Fruit fly (Drosophila melanogaster): ENCODE data around the gene RpL27.
A peak's percentile ranks its signal among the peaks of the same experiment; 100 is the strongest.

The RpL27 gene

dm6 chr3R:25640463-25640862 lies 44.4 kb downstream of the RpL27 start (continued):
- TF ChIP-seq Fer2 (tag; optimal IDR thresholded peaks at IDR 0.05) (no peak), CG18619 (GFP tag; optimal IDR thresholded peaks at IDR 0.05) (peak; percentile 33), CG7357 (GFP tag; IDR thresholded peaks at IDR 0.05) (peak; percentile 52; the same call in 2 of the 3 replicates), CTCF (GFP tag; optimal IDR thresholded peaks at IDR 0.05) (no peak), sug (tag; optimal IDR thresholded peaks at IDR 0.05) (no peak), CG30020 (tag; optimal IDR thresholded peaks at IDR 0.05) (no peak), CoRest (tag; optimal IDR thresholded peaks at IDR 0.05) (peak; percentile 52), CG4707 (GFP tag; optimal IDR thresholded peaks at IDR 0.05) (no peak), CG10147 (GFP tag; optimal IDR thresholded peaks at IDR 0.05) (no peak), Opbp (GFP tag; IDR thresholded peaks at IDR 0.05; ENCODE audit: partially characterized antibody) (no peak), trem (tag; optimal IDR thresholded peaks at IDR 0.05) (peak; percentile 52), bowl (GFP tag; IDR thresholded peaks at IDR 0.05) (no peak), CG3281 (GFP tag; optimal IDR thresholded peaks at IDR 0.05) (peak; percentile 14), croc (GFP tag; conservative IDR thresholded peaks at IDR 0.05) (0 out of 3 replicates have a peak, but pooled peaks have one; percentile 33), Sry-δ (GFP tag; optimal IDR thresholded peaks at IDR 0.05) (no peak), CG13775 (GFP tag; optimal IDR thresholded peaks at IDR 0.05) (peak; percentile 43), CG11093 (GFP tag; IDR thresholded peaks at IDR 0.05) (peak; percentile 43; the same call in 1 of the 3 replicates), oc (tag; optimal IDR thresholded peaks at IDR 0.05) (no peak), cas (GFP tag; IDR thresholded peaks at IDR 0.05) (no peak), pan (optimal IDR thresholded peaks at IDR 0.05) (no peak), pan (GFP tag; optimal IDR thresholded peaks at IDR 0.05 in 1 of 2, IDR thresholded peaks at IDR 0.05 in 1 of 2) (peak in 1 of 2 experiments; percentile 59), CG9876 (GFP tag; optimal IDR thresholded peaks at IDR 0.05) (no peak), CG3407 (GFP tag; optimal IDR thresholded peaks at IDR 0.05) (peak; percentile 16), sob (GFP tag; IDR thresholded peaks at IDR 0.05) (no peak), CG13296 (GFP tag; optimal IDR thresholded peaks at IDR 0.05) (peak; percentile 15), CG6689 (GFP tag; IDR thresholded peaks at IDR 0.05) (peak; percentile 66), Hr39 (optimal IDR thresholded peaks at IDR 0.05) (no peak), Atf-2 (GFP tag; optimal IDR thresholded peaks at IDR 0.05) (no peak), Xbp1 (GFP tag; optimal IDR thresholded peaks at IDR 0.05) (peak; percentile 59), Bteb2 (GFP tag; optimal IDR thresholded peaks at IDR 0.05) (no peak), toy (GFP tag; IDR thresholded peaks at IDR 0.05) (no peak), CG6272 (GFP tag; IDR thresholded peaks at IDR 0.05) (no peak), ems (GFP tag; optimal IDR thresholded peaks at IDR 0.05) (no peak), CG1233 (GFP tag; optimal IDR thresholded peaks at IDR 0.05) (no peak), CG34224 (GFP tag; IDR thresholded peaks at IDR 0.05; ENCODE audit: partially characterized antibody) (no peak), Dad (GFP tag; optimal IDR thresholded peaks at IDR 0.05) (no peak), CG14965 (GFP tag; optimal IDR thresholded peaks at IDR 0.05; ENCODE audit: borderline replicate concordance) (no peak), CG11504 (tag; optimal IDR thresholded peaks at IDR 0.05) (peak; percentile 76), slou (GFP tag; optimal IDR thresholded peaks at IDR 0.05) (peak; percentile 21), mam (GFP tag; optimal IDR thresholded peaks at IDR 0.05) (peak; percentile 16), CG10209 (GFP tag; optimal IDR thresholded peaks at IDR 0.05) (peak; percentile 38), CG7372 (GFP tag; IDR thresholded peaks at IDR 0.05) (no peak), gro (GFP tag; optimal IDR thresholded peaks at IDR 0.05) (no peak), crp (GFP tag; optimal IDR thresholded peaks at IDR 0.05) (no peak), gt (GFP tag; IDR thresholded peaks at IDR 0.05) (0 out of 2 replicates have a peak, but pooled peaks have one; percentile 30), gsb (GFP tag; IDR thresholded peaks at IDR 0.05) (no peak), ERR (GFP tag; optimal IDR thresholded peaks at IDR 0.05) (no peak), CG9727 (GFP tag; optimal IDR thresholded peaks at IDR 0.05) (peak; percentile 75), CG34422 (GFP tag; IDR thresholded peaks at IDR 0.05) (no peak), Oaz (GFP tag; IDR thresholded peaks at IDR 0.05) (no peak), Spps (tag; optimal IDR thresholded peaks at IDR 0.05) (peak; percentile 20), Kr (GFP tag; optimal IDR thresholded peaks at IDR 0.05) (no peak), CG11723 (GFP tag; optimal IDR thresholded peaks at IDR 0.05) (no peak)

Data from whole organism, embryonic.